Fruit fly (Drosophila melanogaster) whole organism, pupa: Measurements from ENCODE around the gene CG15152.

ENCODE experiments used
- CG10348 ChIP-seq: fragments of 200-800 bp; sonication (Bioruptor generic); IDR thresholded peaks from 2 replicates; pipeline ENCODE4 v1.3.6; 2022; ENCODE audit warnings: missing biosample characterization, missing genetic modification characterization
- CG12605 ChIP-seq: fragments of 200-800 bp; sonication (Bioruptor generic); IDR thresholded peaks from 2 replicates; pipeline ENCODE4 v1.3.6; 2022; ENCODE audit warnings: missing biosample characterization, missing genetic modification characterization
- CG13204 ChIP-seq: fragments of 200-800 bp; sonication (Bioruptor generic); optimal IDR thresholded peaks from 2 replicates; lab custom pipeline; 2018; ENCODE audit warnings: missing biosample characterization, mild to moderate bottlenecking, missing genetic modification characterization, moderate library complexity
- CG14655 ChIP-seq: fragments of 200-800 bp; sonication (Bioruptor generic); optimal IDR thresholded peaks from 3 replicates; lab custom pipeline; 2017; ENCODE audit warnings: mild to moderate bottlenecking, missing biosample characterization, missing genetic modification reagents, missing genetic modification characterization
- CG15710 ChIP-seq: fragments of 200-800 bp; sonication (Bioruptor generic); optimal IDR thresholded peaks from 2 replicates; lab custom pipeline; 2018; ENCODE audit warnings: missing biosample characterization, mild to moderate bottlenecking, missing genetic modification characterization, moderate library complexity
- CG17806 ChIP-seq: fragments of 200-800 bp; sonication (Bioruptor generic); optimal IDR thresholded peaks from 2 replicates; lab custom pipeline; 2018; ENCODE audit warnings: missing biosample characterization, mild to moderate bottlenecking, missing genetic modification characterization, moderate library complexity
- CG32121 ChIP-seq: fragments of 200-800 bp; sonication (Bioruptor generic); IDR thresholded peaks from 2 replicates; pipeline ENCODE4 v1.3.6; 2022; ENCODE audit warnings: missing biosample characterization, missing genetic modification characterization
- CG34367 ChIP-seq: fragments of 200-800 bp; sonication (Bioruptor generic); optimal IDR thresholded peaks from 2 replicates; lab custom pipeline; 2018; ENCODE audit warnings: missing biosample characterization, mild to moderate bottlenecking, missing genetic modification characterization
- CG4496 ChIP-seq: fragments of 200-800 bp; sonication (Bioruptor generic); IDR thresholded peaks from 3 replicates; pipeline ENCODE4 v1.3.6; 2022; ENCODE audit warnings: missing biosample characterization, missing genetic modification characterization
- CG8159 ChIP-seq: fragments of 200-800 bp; sonication (Bioruptor generic); optimal IDR thresholded peaks from 3 replicates; lab custom pipeline; 2018; ENCODE audit warnings: missing biosample characterization, mild to moderate bottlenecking, missing genetic modification characterization, moderate library complexity
- CG8301 ChIP-seq: fragments of 200-800 bp; sonication (Bioruptor generic); optimal IDR thresholded peaks from 2 replicates; lab custom pipeline; 2018; ENCODE audit warnings: missing biosample characterization, mild to moderate bottlenecking, missing genetic modification characterization
- CG9948 ChIP-seq: fragments of 200-800 bp; sonication (Bioruptor generic); optimal IDR thresholded peaks from 2 replicates; lab custom pipeline; 2018; ENCODE audit warnings: missing biosample characterization, mild to moderate bottlenecking, missing genetic modification characterization, moderate library complexity
- D1 ChIP-seq: fragments of 200-800 bp; sonication (Bioruptor generic); optimal IDR thresholded peaks from 2 replicates; lab custom pipeline; 2018; ENCODE audit warnings: missing biosample characterization, mild to moderate bottlenecking, missing genetic modification characterization, moderate library complexity
- Ets98B ChIP-seq: fragments of 200-800 bp; sonication (Bioruptor generic); IDR thresholded peaks from 2 replicates; pipeline ENCODE4 v1.3.6; 2022; ENCODE audit warnings: missing biosample characterization, missing genetic modification characterization
- Pif1A ChIP-seq: fragments of 200-800 bp; sonication (Bioruptor generic); optimal IDR thresholded peaks from 3 replicates; lab custom pipeline; 2016; ENCODE audit warnings: missing biosample characterization, missing genetic modification characterization
- Pif1B ChIP-seq: fragments of 200-800 bp; sonication (Bioruptor generic); optimal IDR thresholded peaks from 3 replicates; lab custom pipeline; 2016; ENCODE audit warnings: missing biosample characterization, missing genetic modification characterization
- Snoo ChIP-seq: fragments of 200-800 bp; sonication (Bioruptor generic); optimal IDR thresholded peaks from 3 replicates; lab custom pipeline; 2017; ENCODE audit warnings: missing biosample characterization, mild to moderate bottlenecking, missing genetic modification characterization, inconsistent platforms
- fd96Ca ChIP-seq: fragments of 200-800 bp; sonication (Bioruptor generic); IDR thresholded peaks from 3 replicates; pipeline ENCODE4 v1.3.6; 2022; ENCODE audit warnings: missing biosample characterization, missing genetic modification characterization
- gl ChIP-seq: fragments of 200-800 bp; sonication (Bioruptor generic); optimal IDR thresholded peaks from 2 replicates; lab custom pipeline; 2018; ENCODE audit warnings: missing biosample characterization, mild to moderate bottlenecking, missing genetic modification characterization
- rn ChIP-seq: fragments of 200-800 bp; sonication (Bioruptor generic); IDR thresholded peaks from 2 replicates; pipeline ENCODE4 v1.3.6; 2022; ENCODE audit warnings: missing biosample characterization, missing genetic modification characterization

The CG15152 gene

DNA sequence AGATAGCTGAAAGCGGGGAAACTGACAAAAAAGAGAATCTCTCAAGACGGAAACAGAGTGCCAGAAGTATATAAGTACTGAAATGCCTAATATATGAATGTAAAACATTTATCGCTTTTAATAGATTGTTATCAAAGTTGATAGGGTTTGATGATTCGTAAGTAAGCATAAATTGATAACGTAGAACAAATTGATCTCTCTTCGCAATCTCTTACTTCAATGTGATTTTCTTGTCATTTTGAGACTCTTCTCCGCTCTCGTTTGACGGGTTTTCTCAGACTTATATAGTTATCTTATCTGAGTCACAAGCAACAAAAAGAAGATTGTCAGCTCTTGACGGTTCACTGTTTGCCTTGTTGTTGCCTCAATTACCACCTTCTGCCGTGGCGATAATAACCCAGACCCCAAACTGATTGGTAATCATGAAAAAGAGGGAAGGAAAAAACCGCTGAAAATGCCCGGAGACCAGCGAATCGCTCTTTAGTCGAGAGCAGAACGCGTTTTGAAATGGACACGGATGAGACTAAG is at the start of gene CG15152:
TSS of gene CG15152 (plus strand) at position 372 of the 528 bp plus-strand sequence.
- TF ChIP-seq CG15710 = no peak
- 0 out of 2 replicates have a peak, but pooled peaks have one; percentile 14 for TF ChIP-seq CG10348
- TF ChIP-seq, all 21 proteins: peak for 1

DNA sequence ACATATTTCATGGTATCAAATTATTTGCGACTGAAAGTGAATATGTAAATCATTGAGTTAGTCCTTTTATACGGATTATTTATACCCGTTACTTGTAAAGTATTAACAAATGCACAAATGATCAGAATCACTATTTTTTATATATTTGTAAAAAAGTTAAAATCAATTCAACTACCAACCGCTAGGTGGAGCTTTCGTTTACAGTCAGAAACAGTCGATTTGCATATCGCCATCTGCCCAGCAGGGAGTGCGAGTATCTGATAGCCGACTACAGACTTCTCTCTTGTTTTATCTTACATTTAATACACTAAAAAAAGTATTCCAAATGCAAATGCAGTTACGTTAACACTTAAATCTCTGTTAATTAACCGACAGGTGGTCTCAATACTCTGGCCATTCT is 47.1 kb upstream of the CG15152 start:
- TF ChIP-seq CG9948 = no peak
- no peak for TF ChIP-seq CG8159
- no peak for TF ChIP-seq rn (GFP tag; lab: Robert Waterston, UW)
- TF ChIP-seq, all 21 proteins: peak for 0

DNA sequence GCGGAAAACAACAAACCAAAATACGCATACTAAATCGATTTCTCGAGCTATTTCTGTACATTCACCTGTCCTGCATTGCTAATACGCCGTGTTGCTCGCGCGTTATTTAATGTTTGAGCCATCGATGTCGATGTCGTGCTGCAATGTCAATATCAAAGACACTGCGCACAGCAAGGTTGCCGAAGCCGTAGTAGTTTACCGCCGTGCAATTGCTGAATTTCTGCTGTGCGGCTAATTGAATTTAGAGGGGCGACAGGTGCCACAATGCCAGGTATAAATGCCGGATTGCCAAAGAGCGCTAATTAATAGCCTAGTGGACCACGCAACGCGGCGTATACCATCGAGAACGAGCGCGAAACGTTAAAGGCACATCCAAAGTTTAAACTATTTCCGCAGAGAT is 36.4 kb upstream of the CG15152 start, which contains the start of gene Arr1:
TSS of gene Arr1 (plus strand) at position 301 of the 400 bp plus-strand sequence.
- TF ChIP-seq gl (tag; lab: Kevin White, UChicago) (no peak), CG8301 (tag; lab: Kevin White, UChicago) (no peak), CG14655 (GFP tag; lab: Kevin White, UChicago) (no peak), fd96Ca (GFP tag; lab: Robert Waterston, UW) (no peak), CG17806 (tag; lab: Kevin White, UChicago) (no peak), CG13204 (no peak), CG10348 (no peak), CG4496 (GFP tag; lab: Robert Waterston, UW) (no peak), CG15710 (no peak), CG32121 (GFP tag; lab: Robert Waterston, UW) (no peak), D1 (tag; lab: Kevin White, UChicago) (no peak), CG9948 (no peak), CG8159 (no peak), CG12605 (GFP tag; lab: Robert Waterston, UW) (no peak), Ets98B (no peak), Snoo (tag; lab: Kevin White, UChicago) (no peak), Pif1B (GFP tag; lab: Kevin White, UChicago) (no peak)
- TF ChIP-seq, all 21 proteins: peak for 0

DNA sequence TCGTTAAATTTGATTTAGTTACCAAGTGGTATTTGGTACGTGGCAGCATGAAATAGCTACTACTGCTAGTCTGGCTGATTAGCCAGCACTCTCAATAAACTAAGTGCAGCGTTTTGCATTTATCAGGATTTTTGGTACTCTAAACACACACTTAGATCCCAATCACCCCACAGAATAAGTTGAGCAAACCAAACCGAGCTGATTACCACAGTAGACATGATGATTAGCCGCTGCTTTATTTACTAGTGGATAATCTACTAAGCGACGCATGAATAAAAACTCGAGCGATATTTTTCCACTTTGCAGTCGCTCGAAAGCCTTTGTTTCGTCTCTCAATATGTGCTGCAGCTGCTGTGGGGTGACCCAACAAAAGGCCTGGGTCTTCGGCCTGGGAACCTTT is 33.0 kb upstream of the CG15152 start, which contains the start of gene ninaD:
TSS of gene ninaD (plus strand) at position 301 of the 400 bp plus-strand sequence.
- TF ChIP-seq CG32121 (GFP tag; lab: Robert Waterston, UW) (no peak), CG14655 (GFP tag; lab: Kevin White, UChicago) (no peak), Pif1B (GFP tag; lab: Kevin White, UChicago) (no peak), CG13204 (no peak)

DNA sequence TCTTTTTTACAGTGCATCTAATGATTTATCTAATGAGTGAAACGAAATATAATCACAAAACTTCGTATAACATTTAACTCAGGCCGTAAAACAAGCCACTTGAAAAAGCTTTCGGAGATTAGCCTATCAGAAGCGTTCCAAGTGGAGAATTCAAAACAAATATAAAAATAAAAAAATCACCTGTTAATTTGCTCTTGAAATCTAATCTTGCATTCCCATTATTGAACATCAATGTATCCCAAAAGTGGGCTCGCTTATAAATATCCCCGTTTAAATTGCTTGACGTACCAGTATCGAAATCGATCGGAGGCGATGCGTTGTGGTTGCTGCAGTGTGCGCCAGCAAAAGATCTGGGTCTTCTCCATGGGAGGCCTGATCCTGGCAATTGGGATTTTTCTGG is 30.4 kb upstream of the CG15152 start, which contains the start of gene CG31741:
TSS of gene CG31741 (plus strand) at position 301 of the 400 bp plus-strand sequence.
- no peak for TF ChIP-seq rn (GFP tag; lab: Robert Waterston, UW)

DNA sequence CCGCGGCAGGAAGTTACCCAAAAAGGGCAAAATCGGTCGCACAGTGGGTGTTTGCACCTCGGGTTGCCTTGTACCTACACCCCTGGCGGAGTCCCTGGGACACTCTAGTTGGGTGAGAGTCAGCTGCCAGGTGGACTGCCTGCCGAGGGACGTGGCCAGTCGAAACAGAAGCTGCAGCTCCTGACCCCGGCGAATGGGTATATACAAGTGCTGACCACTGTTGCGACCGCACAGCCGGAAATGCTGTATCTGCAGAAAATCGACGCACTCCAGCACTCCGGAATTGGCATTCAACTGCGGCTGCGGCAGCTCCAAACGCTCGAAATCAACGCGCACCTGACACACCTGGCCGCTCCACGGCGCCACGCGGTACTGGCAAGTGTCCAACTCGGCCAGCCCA is 22.6 kb upstream of the CG15152 start:
- TF ChIP-seq CG8301 (tag; lab: Kevin White, UChicago) = no peak
- TF ChIP-seq CG15710 = no peak
- TF ChIP-seq Pif1B (GFP tag; lab: Kevin White, UChicago) = no peak
- no peak for TF ChIP-seq CG17806 (tag; lab: Kevin White, UChicago)
- TF ChIP-seq CG9948 = no peak
- no peak for TF ChIP-seq D1 (tag; lab: Kevin White, UChicago)

DNA sequence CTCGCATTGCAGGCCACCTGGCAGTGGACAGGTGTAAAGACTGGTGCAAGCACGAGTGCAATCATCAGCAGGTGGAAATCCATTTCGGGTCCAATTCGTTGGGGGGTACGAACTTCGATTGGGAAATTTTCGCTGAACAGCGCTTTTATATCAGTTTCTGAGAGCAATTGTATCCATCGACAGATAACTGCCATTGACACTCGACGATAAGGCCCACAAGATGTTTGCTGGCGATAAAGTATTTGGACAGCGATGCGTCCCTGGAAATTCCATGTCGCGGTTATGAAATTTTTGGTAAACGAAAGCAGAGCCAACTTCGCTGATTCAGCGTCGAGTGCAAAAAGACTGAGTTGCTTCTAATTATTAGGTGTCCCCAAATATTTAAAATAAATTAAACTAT is 22.2 kb upstream of the CG15152 start, which contains the start of gene CG15153:
TSS of gene CG15153 (minus strand) at position 101 of the 400 bp plus-strand sequence.
- TF ChIP-seq CG34367 (tag; lab: Kevin White, UChicago) = no peak
- TF ChIP-seq CG12605 (GFP tag; lab: Robert Waterston, UW) = no peak
- no peak for TF ChIP-seq Snoo (tag; lab: Kevin White, UChicago)
- TF ChIP-seq CG9948 = no peak

DNA sequence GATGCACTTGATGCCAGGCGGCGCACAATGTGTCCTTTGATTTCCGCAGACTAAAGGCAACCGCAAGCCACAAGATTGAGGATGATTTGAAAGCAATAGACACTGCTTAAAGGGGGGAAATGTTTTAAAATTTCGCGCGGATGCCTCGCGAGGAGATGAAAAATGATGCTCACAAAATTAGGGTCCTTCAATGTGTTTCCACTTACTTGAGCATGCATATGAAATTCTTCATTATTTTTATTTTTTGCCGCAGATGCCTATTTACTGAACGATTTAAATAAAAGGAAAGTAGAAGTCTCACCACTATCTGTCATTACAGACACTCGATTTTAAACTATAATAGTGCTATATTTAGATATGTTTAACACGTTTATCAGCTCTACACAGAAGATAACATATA is 18.1 kb upstream of the CG15152 start, which contains the start of gene Slc25A46b:
TSS of gene Slc25A46b (plus strand) at position 301 of the 400 bp plus-strand sequence.
- no peak for TF ChIP-seq CG32121 (GFP tag; lab: Robert Waterston, UW)
- no peak for TF ChIP-seq rn (GFP tag; lab: Robert Waterston, UW)
- no peak for TF ChIP-seq CG4496 (GFP tag; lab: Robert Waterston, UW)
- TF ChIP-seq fd96Ca (GFP tag; lab: Robert Waterston, UW) = no peak
- TF ChIP-seq CG8301 (tag; lab: Kevin White, UChicago) = no peak
- no peak for TF ChIP-seq Pif1A (GFP tag; lab: Kevin White, UChicago)

DNA sequence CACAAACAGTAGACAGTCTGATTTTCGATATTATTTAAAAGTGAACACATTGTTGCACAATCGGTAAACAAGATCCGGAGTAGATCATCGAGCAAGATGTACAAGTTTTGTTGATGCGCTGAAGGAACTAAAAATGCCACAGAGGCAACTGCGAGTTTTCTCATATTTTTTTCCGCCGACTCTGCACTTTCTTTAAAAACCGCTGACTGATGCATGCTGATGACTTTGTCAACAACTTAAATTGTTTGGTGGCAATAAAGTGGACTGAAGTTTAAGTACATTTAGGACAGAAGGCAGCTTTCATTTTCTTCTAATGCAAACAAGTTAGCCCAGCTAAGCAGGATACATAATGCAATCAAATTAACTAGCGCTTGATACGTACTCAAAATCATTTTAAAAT is 1.9 kb upstream of the CG15152 start:
- no peak for TF ChIP-seq Snoo (tag; lab: Kevin White, UChicago)
- TF ChIP-seq gl (tag; lab: Kevin White, UChicago) = no peak
- TF ChIP-seq CG12605 (GFP tag; lab: Robert Waterston, UW) = no peak
- TF ChIP-seq CG32121 (GFP tag; lab: Robert Waterston, UW) = no peak
- TF ChIP-seq CG34367 (tag; lab: Kevin White, UChicago) = no peak
- no peak for TF ChIP-seq CG10348
- no peak for TF ChIP-seq CG8301 (tag; lab: Kevin White, UChicago)
- no peak for TF ChIP-seq rn (GFP tag; lab: Robert Waterston, UW)
